Worm (Caenorhabditis elegans): ENCODE results near the gene nid-1.

ce11 chrV:12961085-12961560, 51.2 kb downstream of the nid-1 start, which contains the start of gene mpst-7:
- TF ChIP-seq unc-62 (GFP tag; optimal IDR thresholded peaks at IDR 0.05) (no peak), ZK546.5 (tag; optimal IDR thresholded peaks at IDR 0.05) (no peak), ztf-4 (tag; optimal IDR thresholded peaks at IDR 0.05) (no peak)
